Worm (Caenorhabditis elegans) whole organism, L3 larva: ENCODE measurements around the gene R12B2.6.
A peak's percentile ranks its signal among the peaks of the same experiment; 100 is the strongest.

Experiments
- elt-3 ChIP-seq, 3 experiments: fragments of 150-350 bp in 1 of 3; sonication (generic microtip) in 2 of 3; optimal IDR thresholded peaks; 2 replicates in 2 of 3; 4 replicates in 1 of 3; lab custom pipeline; 2014 to 2017; ENCODE audit warnings: missing biosample characterization in 3 of 3, missing genetic modification characterization in 3 of 3
- fos-1 ChIP-seq: fragments of 150-350 bp; optimal IDR thresholded peaks from 2 replicates; lab custom pipeline; 2014; ENCODE audit warnings: missing biosample characterization, missing genetic modification characterization
- mdl-1 ChIP-seq: fragments of 150-350 bp; optimal IDR thresholded peaks from 2 replicates; lab custom pipeline; 2014; ENCODE audit warnings: missing biosample characterization, missing genetic modification characterization
- nhr-11 ChIP-seq: fragments of 150-350 bp; optimal IDR thresholded peaks from 2 replicates; lab custom pipeline; 2014; ENCODE audit warnings: missing biosample characterization, missing genetic modification characterization
- nhr-12 ChIP-seq: fragments of 150-350 bp; optimal IDR thresholded peaks from 2 replicates; lab custom pipeline; 2014; ENCODE audit warnings: missing biosample characterization, missing genetic modification characterization
- nhr-28 ChIP-seq: fragments of 150-350 bp; optimal IDR thresholded peaks from 2 replicates; lab custom pipeline; 2014; ENCODE audit warnings: missing biosample characterization, missing genetic modification characterization
- nhr-77 ChIP-seq: fragments of 150-350 bp; optimal IDR thresholded peaks from 2 replicates; lab custom pipeline; 2014; ENCODE audit warnings: missing biosample characterization, missing genetic modification characterization

ce11 chrIII:5835163-5835871 lies 1.4 kb upstream of the R12B2.6 start:
- TF ChIP-seq nhr-77 (tag; lab: Kevin White, UChicago) (no peak), fos-1 (tag; lab: Kevin White, UChicago) (no peak), nhr-28 (tag; lab: Kevin White, UChicago) (no peak), nhr-12 (no peak), mdl-1 (tag; lab: Kevin White, UChicago) (no peak), elt-3 (tag; optimal IDR thresholded peaks at IDR 0.05; lab: Kevin White, UChicago) (peak in 2 of 3 experiments; percentile 78 to 88), nhr-11 (tag; lab: Kevin White, UChicago) (no peak)
